Worm (Caenorhabditis elegans) whole organism, L4 larva: ENCODE results near the gene nhr-52.

Source experiments
- D1046.2 ChIP-seq: fragments of 200-800 bp; sonication (Bioruptor generic); IDR thresholded peaks from 2 replicates; pipeline ENCODE4 v1.3.6; 2022; ENCODE audit warnings: missing genetic modification characterization, missing compliant biosample characterization
- T26A8.4 ChIP-seq: fragments of 200-800 bp; sonication (Bioruptor generic); IDR thresholded peaks from 2 replicates; pipeline ENCODE4 v1.3.6; 2022; ENCODE audit warnings: missing genetic modification characterization, missing compliant biosample characterization
- Y48G9A.11 ChIP-seq: fragments of 200-800 bp; sonication (Bioruptor generic); IDR thresholded peaks from 2 replicates; pipeline ENCODE4 v1.3.6; 2022; ENCODE audit warnings: missing genetic modification reagents, missing genetic modification characterization, missing compliant biosample characterization
- Y75B8A.6 ChIP-seq: fragments of 200-800 bp; sonication (Bioruptor generic); IDR thresholded peaks from 2 replicates; pipeline ENCODE4 v1.3.6; 2022; ENCODE audit warnings: missing genetic modification reagents, missing genetic modification characterization, missing compliant biosample characterization
- ZK546.5 ChIP-seq, 2 experiments: sonication (generic microtip); optimal IDR thresholded peaks; 2 replicates each; lab custom pipeline; 2017; ENCODE audit warnings: missing biosample characterization in 2 of 2, missing genetic modification characterization in 2 of 2
- aha-1 ChIP-seq: fragments of 150-350 bp; peaks from one replicate; lab custom pipeline; 2014; ENCODE audit warnings: missing biosample characterization, missing genetic modification characterization
- arid-1 ChIP-seq: fragments of 200-800 bp; sonication (Bioruptor generic); conservative IDR thresholded peaks from 2 replicates; pipeline ENCODE4 v1.3.6; 2022; ENCODE audit warnings: missing genetic modification reagents, missing genetic modification characterization, missing compliant biosample characterization
- attf-4 ChIP-seq: sonication (generic microtip); optimal IDR thresholded peaks from 3 replicates; lab custom pipeline; 2017; ENCODE audit warnings: missing biosample characterization, missing genetic modification characterization
- ceh-28 ChIP-seq: fragments of 150-350 bp; optimal IDR thresholded peaks from 2 replicates; lab custom pipeline; 2014; ENCODE audit warnings: missing biosample characterization, missing genetic modification reagents, missing genetic modification characterization
- ceh-44 ChIP-seq: fragments of 200-800 bp; sonication (Bioruptor generic); IDR thresholded peaks from 2 replicates; pipeline ENCODE4 v1.3.6; 2022; ENCODE audit warnings: missing genetic modification reagents, missing genetic modification characterization, missing compliant biosample characterization
- ceh-62 ChIP-seq: sonication (generic microtip); optimal IDR thresholded peaks from 2 replicates; lab custom pipeline; 2017; ENCODE audit warnings: missing biosample characterization, missing genetic modification characterization
- ceh-82 ChIP-seq: sonication (generic microtip); optimal IDR thresholded peaks from 2 replicates; lab custom pipeline; 2017; ENCODE audit warnings: missing biosample characterization, missing genetic modification characterization
- ctbp-1 ChIP-seq: fragments of 200-800 bp; sonication (Bioruptor generic); IDR thresholded peaks from 2 replicates; pipeline ENCODE4 v1.3.6; 2022; ENCODE audit warnings: missing genetic modification reagents, missing genetic modification characterization, missing compliant biosample characterization
- daf-19 ChIP-seq: fragments of 200-800 bp; sonication (Bioruptor generic); conservative IDR thresholded peaks from 2 replicates; pipeline ENCODE4 v1.3.6; 2022; ENCODE audit warnings: missing genetic modification characterization, missing compliant biosample characterization
- dmd-9 ChIP-seq: fragments of 200-800 bp; sonication (Bioruptor generic); IDR thresholded peaks from 2 replicates; pipeline ENCODE4 v1.3.6; 2022; ENCODE audit warnings: missing genetic modification reagents, missing genetic modification characterization, missing compliant biosample characterization
- dpl-1 ChIP-seq: fragments of 150-350 bp; optimal IDR thresholded peaks from 2 replicates; lab custom pipeline; 2014; ENCODE audit warnings: missing biosample characterization, missing genetic modification reagents, missing genetic modification characterization
- duxl-1 ChIP-seq: sonication (generic microtip); optimal IDR thresholded peaks from 2 replicates; lab custom pipeline; 2016; ENCODE audit warnings: mild to moderate bottlenecking, missing genetic modification characterization, moderate library complexity, missing compliant biosample characterization; ENCODE audit not compliant: poor library complexity
- fkh-10 ChIP-seq: fragments of 150-350 bp; optimal IDR thresholded peaks from 2 replicates; lab custom pipeline; 2014; ENCODE audit warnings: missing biosample characterization, missing genetic modification reagents, missing genetic modification characterization
- hif-1 ChIP-seq, 2 experiments: sonication (generic microtip); optimal IDR thresholded peaks; 2 replicates each; lab custom pipeline; 2016 to 2017; ENCODE audit warnings: missing compliant biosample characterization in 2 of 2, missing genetic modification characterization in 2 of 2, missing genetic modification reagents in 2 of 2, missing genotype in 2 of 2, mild to moderate bottlenecking in 1 of 2
- hlh-11 ChIP-seq: fragments of 200-800 bp; sonication (Bioruptor generic); optimal IDR thresholded peaks from 2 replicates; lab custom pipeline; 2018; ENCODE audit warnings: mild to moderate bottlenecking, missing genetic modification characterization, missing compliant biosample characterization
- hlh-30 ChIP-seq: sonication (generic microtip); optimal IDR thresholded peaks from 2 replicates; lab custom pipeline; 2017; ENCODE audit warnings: antibody characterized with exemption, mild to moderate bottlenecking, missing genetic modification characterization, missing compliant biosample characterization; ENCODE audit not compliant: insufficient read depth
- lin-1 ChIP-seq: fragments of 200-800 bp; sonication (Bioruptor generic); IDR thresholded peaks from 2 replicates; pipeline ENCODE4 v1.3.6; 2022; ENCODE audit warnings: missing genetic modification reagents, missing genetic modification characterization, missing compliant biosample characterization
- lin-15B ChIP-seq: fragments of 150-350 bp; sonication (generic microtip); optimal IDR thresholded peaks from 3 replicates; lab custom pipeline; 2014; ENCODE audit warnings: missing biosample characterization, missing genetic modification characterization
- lin-38 ChIP-seq: fragments of 200-800 bp; sonication (Bioruptor generic); IDR thresholded peaks from 2 replicates; pipeline ENCODE4 v1.3.6; 2022; ENCODE audit warnings: missing genetic modification reagents, missing genetic modification characterization, missing compliant biosample characterization
- lir-3 ChIP-seq: sonication (generic microtip); optimal IDR thresholded peaks from 2 replicates; lab custom pipeline; 2016; ENCODE audit warnings: mild to moderate bottlenecking, missing genetic modification characterization, missing compliant biosample characterization
- madf-9 ChIP-seq: fragments of 200-800 bp; sonication (Bioruptor generic); conservative IDR thresholded peaks from 2 replicates; pipeline ENCODE4 v1.3.6; 2022; ENCODE audit warnings: missing genetic modification reagents, missing genetic modification characterization, missing compliant biosample characterization
- mdl-1 ChIP-seq, 2 experiments: fragments of 150-350 bp in 1 of 2; sonication (generic microtip) in 1 of 2; optimal IDR thresholded peaks; 2 replicates each; lab custom pipeline; 2014 to 2017; ENCODE audit warnings: missing biosample characterization in 2 of 2, missing genetic modification characterization in 2 of 2
- mdt-29 ChIP-seq: fragments of 200-800 bp; sonication (Bioruptor generic); IDR thresholded peaks from 2 replicates; pipeline ENCODE4 v1.3.6; 2022; ENCODE audit warnings: missing genetic modification reagents, missing genetic modification characterization, missing compliant biosample characterization
- mxl-3 ChIP-seq: fragments of 200-800 bp; sonication (Bioruptor generic); optimal IDR thresholded peaks from 2 replicates; lab custom pipeline; 2018; ENCODE audit warnings: mild to moderate bottlenecking, missing genetic modification characterization, missing compliant biosample characterization
- nhr-10 ChIP-seq: fragments of 150-350 bp; optimal IDR thresholded peaks from 2 replicates; lab custom pipeline; 2014; ENCODE audit warnings: missing biosample characterization, missing genetic modification characterization
- nhr-102 ChIP-seq: sonication (generic microtip); optimal IDR thresholded peaks from 2 replicates; lab custom pipeline; 2016; ENCODE audit warnings: mild to moderate bottlenecking, missing genetic modification characterization, moderate library complexity, missing compliant biosample characterization
- nhr-111 ChIP-seq: fragments of 200-800 bp; sonication (Bioruptor generic); optimal IDR thresholded peaks from 2 replicates; lab custom pipeline; 2018; ENCODE audit warnings: mild to moderate bottlenecking, missing genetic modification characterization, missing compliant biosample characterization
- nhr-25 ChIP-seq: sonication (generic microtip); optimal IDR thresholded peaks from 2 replicates; lab custom pipeline; 2017; ENCODE audit warnings: missing genetic modification characterization, mild to moderate bottlenecking, missing compliant biosample characterization, antibody characterized with exemption, moderate library complexity, borderline replicate concordance; ENCODE audit not compliant: insufficient read depth
- nhr-28 ChIP-seq: fragments of 150-350 bp; optimal IDR thresholded peaks from 2 replicates; lab custom pipeline; 2014; ENCODE audit warnings: missing biosample characterization, missing genetic modification characterization
- nhr-48 ChIP-seq: sonication (generic microtip); optimal IDR thresholded peaks from 2 replicates; lab custom pipeline; 2016; ENCODE audit warnings: mild to moderate bottlenecking, missing genetic modification characterization, missing compliant biosample characterization
- nhr-76 ChIP-seq: fragments of 150-350 bp; optimal IDR thresholded peaks from 2 replicates; lab custom pipeline; 2014; ENCODE audit warnings: missing biosample characterization, missing genetic modification characterization
- nhr-77 ChIP-seq: fragments of 150-350 bp; optimal IDR thresholded peaks from 2 replicates; lab custom pipeline; 2014; ENCODE audit warnings: missing biosample characterization, missing genetic modification characterization
- php-3 ChIP-seq: fragments of 200-800 bp; sonication (Bioruptor generic); IDR thresholded peaks from 2 replicates; pipeline ENCODE4 v1.3.6; 2022; ENCODE audit warnings: missing genetic modification reagents, missing genetic modification characterization, missing compliant biosample characterization
- saeg-2 ChIP-seq: fragments of 200-800 bp; sonication (Bioruptor generic); IDR thresholded peaks from 2 replicates; pipeline ENCODE4 v1.3.6; 2022; ENCODE audit warnings: missing genetic modification reagents, missing genetic modification characterization, missing compliant biosample characterization
- sdz-12 ChIP-seq: fragments of 200-800 bp; sonication (Bioruptor generic); optimal IDR thresholded peaks from 2 replicates; lab custom pipeline; 2018; ENCODE audit warnings: mild to moderate bottlenecking, missing genetic modification characterization, missing compliant biosample characterization
- set-16 ChIP-seq: fragments of 200-800 bp; sonication (Bioruptor generic); IDR thresholded peaks from 2 replicates; pipeline ENCODE4 v1.3.6; 2022; ENCODE audit warnings: missing genetic modification reagents, missing genetic modification characterization, missing compliant biosample characterization
- skn-1 ChIP-seq: fragments of 150-350 bp; optimal IDR thresholded peaks from 2 replicates; lab custom pipeline; 2014; ENCODE audit warnings: missing biosample characterization, missing genetic modification characterization
- snpc-1.2 ChIP-seq: fragments of 200-800 bp; sonication (Bioruptor generic); IDR thresholded peaks from 2 replicates; pipeline ENCODE4 v1.3.6; 2022; ENCODE audit warnings: missing genetic modification reagents, missing genetic modification characterization, missing compliant biosample characterization
- snpc-4 ChIP-seq: fragments of 150-350 bp; optimal IDR thresholded peaks from 2 replicates; lab custom pipeline; 2014; ENCODE audit warnings: missing biosample characterization, missing genetic modification characterization
- spr-1 ChIP-seq: sonication (generic microtip); optimal IDR thresholded peaks from 2 replicates; lab custom pipeline; 2016; ENCODE audit warnings: mild to moderate bottlenecking, missing genetic modification characterization, missing compliant biosample characterization
- spr-3 ChIP-seq: fragments of 200-800 bp; sonication (Bioruptor generic); optimal IDR thresholded peaks from 2 replicates; lab custom pipeline; 2018; ENCODE audit warnings: mild to moderate bottlenecking, missing genetic modification characterization, missing compliant biosample characterization
- tra-1 ChIP-seq: fragments of 200-800 bp; sonication (Bioruptor generic); IDR thresholded peaks from 2 replicates; pipeline ENCODE4 v1.3.6; 2022; ENCODE audit warnings: missing genetic modification reagents, missing genetic modification characterization, missing compliant biosample characterization
- unc-39 ChIP-seq: sonication (generic microtip); optimal IDR thresholded peaks from 2 replicates; lab custom pipeline; 2017; ENCODE audit warnings: missing biosample characterization, missing genetic modification characterization
- zag-1 ChIP-seq: fragments of 150-350 bp; optimal IDR thresholded peaks from 2 replicates; lab custom pipeline; 2014; ENCODE audit warnings: missing biosample characterization, missing genetic modification characterization
- zfp-2 ChIP-seq: sonication (generic microtip); optimal IDR thresholded peaks from 2 replicates; lab custom pipeline; 2016; ENCODE audit warnings: mild to moderate bottlenecking, missing genetic modification characterization, missing compliant biosample characterization
- zip-11 ChIP-seq: fragments of 200-800 bp; sonication (Bioruptor generic); IDR thresholded peaks from 2 replicates; pipeline ENCODE4 v1.3.6; 2022; ENCODE audit warnings: missing genetic modification characterization, missing compliant biosample characterization
- ztf-11 ChIP-seq: fragments of 150-350 bp; optimal IDR thresholded peaks from 2 replicates; lab custom pipeline; 2014; ENCODE audit warnings: missing biosample characterization, missing genetic modification characterization

Gene nhr-52

DNA sequence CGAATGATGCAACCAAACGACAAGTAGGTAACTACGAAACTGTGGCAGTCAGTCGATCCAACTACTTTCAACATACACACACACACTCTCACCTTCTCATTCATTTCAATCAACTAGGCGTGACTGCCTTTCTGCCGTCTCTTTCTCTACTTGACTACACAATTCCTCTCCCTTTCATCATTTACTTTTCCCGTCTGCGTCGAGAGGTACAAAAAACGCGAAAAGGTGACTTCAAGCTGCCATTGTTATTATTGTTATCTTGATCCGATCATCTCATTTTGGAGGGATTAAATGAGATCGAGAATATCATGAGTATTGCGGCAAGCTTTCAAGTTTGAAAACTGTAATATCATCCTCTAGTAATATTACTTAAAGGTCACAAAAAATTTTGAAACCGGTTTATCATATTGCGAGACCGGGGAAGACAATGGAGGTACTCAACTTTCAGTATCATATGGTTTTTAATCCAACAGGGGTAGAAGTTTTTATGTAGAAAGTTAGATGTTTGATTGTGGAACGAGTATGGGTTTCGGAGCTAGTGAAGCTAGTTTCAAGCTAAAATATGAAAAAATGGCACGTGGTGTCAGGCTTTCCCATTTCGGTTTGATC is 13.2 kb upstream of the nhr-52 start (continued):
- no peak for TF ChIP-seq nhr-102
- TF ChIP-seq arid-1: no peak
- no peak for TF ChIP-seq snpc-1.2 (GFP tag; lab: Robert Waterston, UW)
- TF ChIP-seq php-3 (GFP tag; lab: Robert Waterston, UW): no peak
- no peak for TF ChIP-seq duxl-1 (tag; lab: Kevin White, UChicago)
- TF ChIP-seq spr-1 (tag; lab: Kevin White, UChicago): no peak
- no peak for TF ChIP-seq Y48G9A.11
- TF ChIP-seq sdz-12 (GFP tag; lab: Kevin White, UChicago): no peak
- TF ChIP-seq nhr-77 (tag; lab: Kevin White, UChicago): peak; percentile 44
- no peak for TF ChIP-seq ceh-28 (tag; lab: Kevin White, UChicago)
- no peak for TF ChIP-seq set-16 (GFP tag; lab: Robert Waterston, UW)
- TF ChIP-seq dpl-1 (GFP tag; lab: Kevin White, UChicago): no peak
- TF ChIP-seq lin-1: no peak
- no peak for TF ChIP-seq unc-39
- TF ChIP-seq madf-9 (GFP tag; lab: Robert Waterston, UW): no peak
- TF ChIP-seq ztf-11 (tag; lab: Kevin White, UChicago): no peak
- TF ChIP-seq nhr-25: no peak
- TF ChIP-seq Y75B8A.6 (GFP tag; lab: Robert Waterston, UW): no peak
- TF ChIP-seq ceh-62: no peak
- TF ChIP-seq zip-11 (GFP tag; lab: Robert Waterston, UW): no peak
- no peak for TF ChIP-seq zag-1 (tag; lab: Kevin White, UChicago)
- no peak for TF ChIP-seq lin-38
- TF ChIP-seq lir-3 (tag; lab: Kevin White, UChicago): no peak
- 0 out of 2 replicates have a peak, but pooled peaks have one; percentile 40 for TF ChIP-seq ctbp-1 (GFP tag; lab: Robert Waterston, UW)
- TF ChIP-seq saeg-2: no peak
- no peak for TF ChIP-seq nhr-111
- no peak for TF ChIP-seq T26A8.4 (GFP tag; lab: Robert Waterston, UW)
- no peak for TF ChIP-seq spr-3 (GFP tag; lab: Kevin White, UChicago)
- no peak for TF ChIP-seq skn-1 (tag; lab: Kevin White, UChicago)
- no peak for TF ChIP-seq attf-4 (tag; lab: Kevin White, UChicago)
- TF ChIP-seq mdt-29 (GFP tag; lab: Robert Waterston, UW): no peak
- no peak for TF ChIP-seq ceh-44 (GFP tag; lab: Robert Waterston, UW)
- TF ChIP-seq nhr-10 (tag; lab: Kevin White, UChicago): no peak
- no peak for TF ChIP-seq zfp-2 (tag; lab: Kevin White, UChicago)
- TF ChIP-seq mdl-1 (tag; optimal IDR thresholded peaks at IDR 0.05; lab: Kevin White, UChicago): peak in 1 of 2 experiments; percentile 36
- peak; percentile 71 for TF ChIP-seq hlh-11 (tag; lab: Kevin White, UChicago)
- TF ChIP-seq ceh-82 (tag; lab: Kevin White, UChicago): no peak
- TF ChIP-seq nhr-28 (tag; lab: Kevin White, UChicago): peak; percentile 96
- TF ChIP-seq nhr-76 (tag; lab: Kevin White, UChicago): no peak
- no peak for TF ChIP-seq daf-19
- TF ChIP-seq mxl-3 (GFP tag; lab: Kevin White, UChicago): peak; percentile 44
- TF ChIP-seq snpc-4 (tag; lab: Kevin White, UChicago): no peak
- TF ChIP-seq aha-1 (tag; lab: Kevin White, UChicago): no peak
- no peak for TF ChIP-seq lin-15B (tag; lab: Kevin White, UChicago)
- no peak for TF ChIP-seq tra-1 (GFP tag; lab: Robert Waterston, UW)
- no peak for TF ChIP-seq D1046.2 (GFP tag; lab: Robert Waterston, UW)
- TF ChIP-seq ZK546.5 (tag; optimal IDR thresholded peaks at IDR 0.05; lab: Kevin White, UChicago): no peak
- peak in 1 of 2 experiments; percentile 26 for TF ChIP-seq hif-1 (tag; optimal IDR thresholded peaks at IDR 0.05; lab: Kevin White, UChicago)
- peak; percentile 73 for TF ChIP-seq hlh-30 (tag; lab: Kevin White, UChicago)
- TF ChIP-seq dmd-9 (GFP tag; lab: Robert Waterston, UW): no peak
- no peak for TF ChIP-seq fkh-10 (GFP tag; lab: Kevin White, UChicago)
- TF ChIP-seq nhr-48 (tag; lab: Kevin White, UChicago): peak; percentile 13
